Fruit fly (Drosophila melanogaster) whole organism, wandering third instar larva: Measurements from ENCODE around the gene Ndae1.

Experiments used
- Abd-B ChIP-seq: fragments of >200 bp; optimal IDR thresholded peaks from 2 replicates; lab custom pipeline; 2017; ENCODE audit warnings: missing biosample characterization, missing genetic modification characterization
- CG32264 ChIP-seq: fragments of 200-800 bp; sonication (Bioruptor generic); optimal IDR thresholded peaks from 2 replicates; lab custom pipeline; 2016; ENCODE audit warnings: missing biosample characterization, missing genetic modification characterization
- CG9705 ChIP-seq: fragments of 200-800 bp; sonication (Bioruptor generic); optimal IDR thresholded peaks from 2 replicates; lab custom pipeline; 2018; ENCODE audit warnings: missing biosample characterization, mild to moderate bottlenecking, missing genetic modification characterization
- CrebA ChIP-seq: fragments of 200-800 bp; sonication (Bioruptor generic); optimal IDR thresholded peaks from 2 replicates; lab custom pipeline; 2016; ENCODE audit warnings: missing biosample characterization, mild to moderate bottlenecking, missing genetic modification characterization, borderline replicate concordance
- Dif ChIP-seq: fragments of 200-275, 200-300 bp; sonication (Bioruptor generic); optimal IDR thresholded peaks from 2 replicates; lab custom pipeline; 2018; ENCODE audit warnings: missing biosample characterization, missing genetic modification characterization; ENCODE audit not compliant: partially characterized antibody
- GATAd ChIP-seq: sonication (Bioruptor generic); optimal IDR thresholded peaks from 2 replicates; lab custom pipeline; 2016; ENCODE audit warnings: missing biosample characterization, missing genetic modification characterization
- HLH106 ChIP-seq: fragments of 200-800 bp; optimal IDR thresholded peaks from 3 replicates; lab custom pipeline; 2019; ENCODE audit warnings: missing biosample characterization, mild to moderate bottlenecking, missing genetic modification characterization, moderate library complexity
- Hnf4 ChIP-seq: fragments of 200-800 bp; sonication (Bioruptor generic); optimal IDR thresholded peaks from 2 replicates; lab custom pipeline; 2016; ENCODE audit warnings: missing biosample characterization, mild to moderate bottlenecking, missing genetic modification characterization
- Hr83 ChIP-seq: fragments of 200-300 bp; sonication (Bioruptor generic); optimal IDR thresholded peaks from 2 replicates; lab custom pipeline; 2016; ENCODE audit warnings: missing biosample characterization, mild to moderate bottlenecking, missing genetic modification characterization, moderate library complexity; ENCODE audit not compliant: poor library complexity, severe bottlenecking
- Jra ChIP-seq: sonication (Bioruptor generic); optimal IDR thresholded peaks from 2 replicates; lab custom pipeline; 2016; ENCODE audit warnings: missing biosample characterization, missing genetic modification characterization
- Mio ChIP-seq: sonication (Bioruptor generic); optimal IDR thresholded peaks from 2 replicates; lab custom pipeline; 2016; ENCODE audit warnings: missing biosample characterization, missing genetic modification characterization
- Myc ChIP-seq: fragments of >200 bp; optimal IDR thresholded peaks from 2 replicates; lab custom pipeline; 2017
- N ChIP-seq: fragments of >200 bp; optimal IDR thresholded peaks from 2 replicates; lab custom pipeline; 2018; ENCODE audit warnings: missing biosample characterization, missing external identifiers, missing genetic modification characterization
- OdsH ChIP-seq: fragments of 200-800 bp; sonication (Bioruptor generic); optimal IDR thresholded peaks from 2 replicates; lab custom pipeline; 2016; ENCODE audit warnings: missing biosample characterization, mild to moderate bottlenecking, missing genetic modification characterization
- Rel ChIP-seq, 2 experiments: fragments of 200-800 bp; sonication (Bioruptor generic) in 1 of 2; optimal IDR thresholded peaks; 2 replicates in 1 of 2; 3 replicates in 1 of 2; lab custom pipeline; 2016 to 2019; ENCODE audit warnings: mild to moderate bottlenecking in 2 of 2, missing biosample characterization in 2 of 2, missing genetic modification characterization in 2 of 2, moderate library complexity in 1 of 2
- Sp1 ChIP-seq: fragments of 200-800 bp; sonication (Bioruptor generic); optimal IDR thresholded peaks from 3 replicates; lab custom pipeline; 2019; ENCODE audit warnings: missing biosample characterization, mild to moderate bottlenecking, missing genetic modification characterization, moderate library complexity
- Vsx2 ChIP-seq: fragments of 200-300, 225-300 bp; sonication (Bioruptor generic); optimal IDR thresholded peaks from 2 replicates; lab custom pipeline; 2018; ENCODE audit warnings: missing biosample characterization, missing genetic modification characterization; ENCODE audit not compliant: partially characterized antibody
- br ChIP-seq: fragments of 200-800 bp; sonication (Bioruptor generic); optimal IDR thresholded peaks from 2 replicates; lab custom pipeline; 2016; ENCODE audit warnings: missing biosample characterization, missing genetic modification characterization
- brk ChIP-seq: fragments of 200-800 bp; sonication (Bioruptor generic); optimal IDR thresholded peaks from 2 replicates; lab custom pipeline; 2016; ENCODE audit warnings: missing biosample characterization, mild to moderate bottlenecking, missing genetic modification characterization
- dl ChIP-seq, 2 experiments: fragments of 175-275, 200-275 bp in 1 of 2; fragments of 200-275 bp in 1 of 2; sonication (Bioruptor generic); optimal IDR thresholded peaks; lab custom pipeline; 2018; ENCODE audit warnings: mild to moderate bottlenecking in 2 of 2, missing biosample characterization in 2 of 2, missing genetic modification characterization in 2 of 2, moderate library complexity in 2 of 2; ENCODE audit not compliant: partially characterized antibody in 2 of 2, insufficient read depth in 1 of 2
- dmrt93B ChIP-seq: fragments of 200-800 bp; sonication (Bioruptor generic); optimal IDR thresholded peaks from 2 replicates; lab custom pipeline; 2018; ENCODE audit warnings: missing biosample characterization, mild to moderate bottlenecking, missing genetic modification characterization
- dsf ChIP-seq: sonication (Bioruptor generic); optimal IDR thresholded peaks from 2 replicates; lab custom pipeline; 2016; ENCODE audit warnings: missing biosample characterization, missing genetic modification characterization, borderline replicate concordance
- ey ChIP-seq: fragments of 200-800 bp; sonication (Bioruptor generic); optimal IDR thresholded peaks from 2 replicates; lab custom pipeline; 2016; ENCODE audit warnings: missing biosample characterization, missing genetic modification characterization
- foxo ChIP-seq, 2 experiments: fragments of 200-800 bp; sonication (Bioruptor generic); optimal IDR thresholded peaks; 2 replicates in 1 of 2; 3 replicates in 1 of 2; lab custom pipeline; 2016 to 2017; ENCODE audit warnings: missing biosample characterization in 2 of 2, missing genetic modification characterization in 2 of 2
- fru ChIP-seq: fragments of 200-800 bp; sonication (Bioruptor generic); optimal IDR thresholded peaks from 3 replicates; lab custom pipeline; 2016; ENCODE audit warnings: missing biosample characterization, mild to moderate bottlenecking, missing genetic modification characterization
- h ChIP-seq: fragments of 200-800 bp; sonication (Bioruptor generic); optimal IDR thresholded peaks from 3 replicates; lab custom pipeline; 2016; ENCODE audit warnings: missing biosample characterization, mild to moderate bottlenecking, missing genetic modification characterization
- jim ChIP-seq: fragments of 175-275, 200-325 bp; sonication (Bioruptor generic); optimal IDR thresholded peaks from 2 replicates; lab custom pipeline; 2016; ENCODE audit warnings: missing biosample characterization, mild to moderate bottlenecking, missing genetic modification characterization
- pan ChIP-seq: fragments of >200 bp; optimal IDR thresholded peaks from 2 replicates; lab custom pipeline; 2017
- psq ChIP-seq: fragments of 200-800 bp; sonication (Bioruptor generic); optimal IDR thresholded peaks from 3 replicates; lab custom pipeline; 2017; ENCODE audit warnings: missing biosample characterization, mild to moderate bottlenecking, missing genetic modification characterization, moderate library complexity
- rgr ChIP-seq: fragments of 200-800 bp; sonication (Bioruptor generic); optimal IDR thresholded peaks from 3 replicates; lab custom pipeline; 2016; ENCODE audit warnings: missing biosample characterization, mild to moderate bottlenecking, missing genetic modification characterization
- sage ChIP-seq: fragments of 200-800 bp; sonication (Bioruptor generic); optimal IDR thresholded peaks from 2 replicates; lab custom pipeline; 2016; ENCODE audit warnings: missing biosample characterization, mild to moderate bottlenecking, missing genetic modification characterization
- sv ChIP-seq: fragments of 200-800 bp; sonication (Bioruptor generic); optimal IDR thresholded peaks from 3 replicates; lab custom pipeline; 2016; ENCODE audit warnings: missing biosample characterization, missing genetic modification characterization
- tai ChIP-seq: sonication (Bioruptor generic); optimal IDR thresholded peaks from 2 replicates; lab custom pipeline; 2016; ENCODE audit warnings: missing biosample characterization, missing genetic modification characterization
- usp ChIP-seq: fragments of >200 bp; optimal IDR thresholded peaks from 2 replicates; lab custom pipeline; 2017; ENCODE audit warnings: missing biosample characterization, missing genetic modification characterization
- woc ChIP-seq: sonication (Bioruptor generic); optimal IDR thresholded peaks from 2 replicates; lab custom pipeline; 2016; ENCODE audit warnings: missing biosample characterization, mild to moderate bottlenecking, missing genetic modification characterization

Gene Ndae1

dm6 chr2L:7240964-7241363 is 8.2 kb downstream of the Ndae1 start:
- TF ChIP-seq N (GFP tag; lab: Kevin White, UChicago) (no peak), Rel (GFP tag; optimal IDR thresholded peaks at IDR 0.05; lab: Kevin White, UChicago) (no peak), Rel (tag; optimal IDR thresholded peaks at IDR 0.05; lab: Kevin White, UChicago) (no peak), dsf (no peak), Abd-B (GFP tag; lab: Kevin White, UChicago) (no peak), OdsH (no peak), sage (GFP tag; lab: Kevin White, UChicago) (no peak), tai (GFP tag; lab: Kevin White, UChicago) (no peak), ey (no peak), Dif (no peak), dmrt93B (GFP tag; lab: Kevin White, UChicago) (no peak), pan (lab: Kevin White, UChicago) (no peak)

- no peak for TF ChIP-seq rgr (GFP tag; lab: Kevin White, UChicago)
- no peak for TF ChIP-seq Hr83 (GFP tag; lab: Kevin White, UChicago)
- TF ChIP-seq CrebA (GFP tag; lab: Kevin White, UChicago): no peak
- TF ChIP-seq foxo (GFP tag; optimal IDR thresholded peaks at IDR 0.05; lab: Kevin White, UChicago): no peak
- no peak for TF ChIP-seq CG32264 (GFP tag; lab: Kevin White, UChicago)
- TF ChIP-seq jim (GFP tag; lab: Kevin White, UChicago): no peak
Measured at dm6 chr2L:7240311-7240710, 8.8 kb downstream of the Ndae1 start.

dm6 chr2L:7239310-7239709 is 9.8 kb downstream of the Ndae1 start:
- TF ChIP-seq sv (GFP tag; lab: Kevin White, UChicago) (no peak), dmrt93B (GFP tag; lab: Kevin White, UChicago) (peak; percentile 32), h (peak; percentile 93), Mio (peak; percentile 34), ey (peak; percentile 57), GATAd (GFP tag; lab: Kevin White, UChicago) (peak; percentile 61), CrebA (GFP tag; lab: Kevin White, UChicago) (peak; percentile 88), Dif (no peak), br (peak; percentile 84), jim (GFP tag; lab: Kevin White, UChicago) (peak; percentile 7), brk (peak; percentile 80), OdsH (peak; percentile 92), usp (GFP tag; lab: Kevin White, UChicago) (no peak), psq (GFP tag; lab: Kevin White, UChicago) (peak; percentile 56), Sp1 (GFP tag; lab: Kevin White, UChicago) (peak; percentile 66), dl (GFP tag; optimal IDR thresholded peaks at IDR 0.05; lab: Kevin White, UChicago; ENCODE audit: insufficient read depth in 1 of 2, partially characterized antibody in 2 of 2) (peak in 1 of 2 experiments; percentile 0), pan (lab: Kevin White, UChicago) (no peak), woc (GFP tag; lab: Kevin White, UChicago) (peak; percentile 30), Hr83 (GFP tag; lab: Kevin White, UChicago) (peak; percentile 99), dsf (no peak), tai (GFP tag; lab: Kevin White, UChicago) (peak; percentile 81), Vsx2 (GFP tag; lab: Kevin White, UChicago) (no peak), foxo (GFP tag; optimal IDR thresholded peaks at IDR 0.05; lab: Kevin White, UChicago) (peak; percentile 77 to 78), HLH106 (tag; lab: Kevin White, UChicago) (peak; percentile 5), Rel (GFP tag; optimal IDR thresholded peaks at IDR 0.05; lab: Kevin White, UChicago) (peak; percentile 65), Rel (tag; optimal IDR thresholded peaks at IDR 0.05; lab: Kevin White, UChicago) (peak; percentile 44), Myc (lab: Kevin White, UChicago) (no peak), fru (GFP tag; lab: Kevin White, UChicago) (peak; percentile 70), Hnf4 (GFP tag; lab: Kevin White, UChicago) (peak; percentile 83), rgr (GFP tag; lab: Kevin White, UChicago) (peak; percentile 89), CG9705 (peak; percentile 24), CG32264 (GFP tag; lab: Kevin White, UChicago) (peak; percentile 88), sage (GFP tag; lab: Kevin White, UChicago) (peak; percentile 68), Abd-B (GFP tag; lab: Kevin White, UChicago) (no peak), Jra (GFP tag; lab: Kevin White, UChicago) (peak; percentile 81)
